Fruit fly (Drosophila melanogaster) whole organism, embryonic: Measurements from ENCODE around the gene mRpL15.
A peak's percentile ranks its signal among the peaks of the same experiment; 100 is the strongest.

ENCODE experiments used
- Aef1 ChIP-seq: fragments of 200-800 bp; sonication (Bioruptor generic); IDR thresholded peaks from 3 replicates; pipeline ENCODE4 v1.3.6; 2022; ENCODE audit warnings: missing biosample characterization, missing genetic modification characterization
- Atf6 ChIP-seq: fragments of 200-800 bp; sonication (Bioruptor generic); IDR thresholded peaks from 2 replicates; pipeline ENCODE4 v1.3.6; 2022; ENCODE audit warnings: missing biosample characterization, missing genetic modification characterization
- Bteb2 ChIP-seq: fragments of 200-800 bp; sonication (Bioruptor generic); optimal IDR thresholded peaks from 2 replicates; lab custom pipeline; 2016; ENCODE audit warnings: missing biosample characterization, missing genetic modification characterization
- CG10209 ChIP-seq: fragments of 200-800 bp; sonication (Bioruptor generic); optimal IDR thresholded peaks from 3 replicates; lab custom pipeline; 2017; ENCODE audit warnings: missing biosample characterization, mild to moderate bottlenecking, missing genetic modification characterization, missing genetic modification reagents
- CG1024 ChIP-seq: fragments of 200-800 bp; sonication (Bioruptor generic); IDR thresholded peaks from 2 replicates; pipeline ENCODE4 v1.3.6; 2022; ENCODE audit warnings: missing biosample characterization, missing genetic modification characterization
- CG10431 ChIP-seq: fragments of 200-800 bp; sonication (Bioruptor generic); optimal IDR thresholded peaks from 3 replicates; lab custom pipeline; 2018; ENCODE audit warnings: missing biosample characterization, mild to moderate bottlenecking, missing genetic modification characterization
- CG10565 ChIP-seq: fragments of 200-800 bp; sonication (Bioruptor generic); optimal IDR thresholded peaks from 3 replicates; lab custom pipeline; 2016; ENCODE audit warnings: missing biosample characterization, mild to moderate bottlenecking, missing genetic modification characterization
- CG13424 ChIP-seq: fragments of 200-800 bp; sonication (Bioruptor generic); optimal IDR thresholded peaks from 2 replicates; lab custom pipeline; 2019; ENCODE audit warnings: missing biosample characterization, mild to moderate bottlenecking, missing genetic modification characterization, moderate library complexity
- CG14441 ChIP-seq: fragments of 200-800 bp; sonication (Bioruptor generic); IDR thresholded peaks from 2 replicates; pipeline ENCODE4 v1.3.6; 2022; ENCODE audit warnings: missing biosample characterization, missing genetic modification characterization
- CG1529 ChIP-seq: fragments of 200-800 bp; sonication (Bioruptor generic); optimal IDR thresholded peaks from 3 replicates; lab custom pipeline; 2018; ENCODE audit warnings: missing biosample characterization, missing genetic modification characterization
- CG17912 ChIP-seq: fragments of 200-800 bp; sonication (Bioruptor generic); optimal IDR thresholded peaks from 2 replicates; lab custom pipeline; 2018; ENCODE audit warnings: missing biosample characterization, mild to moderate bottlenecking, missing genetic modification characterization
- CG2712 ChIP-seq: fragments of 200-800 bp; optimal IDR thresholded peaks from 3 replicates; lab custom pipeline; 2019; ENCODE audit warnings: missing biosample characterization, mild to moderate bottlenecking, missing genetic modification characterization, moderate library complexity
- CG30403 ChIP-seq: fragments of 200-800 bp; sonication (Bioruptor generic); optimal IDR thresholded peaks from 3 replicates; lab custom pipeline; 2016; ENCODE audit warnings: missing biosample characterization, missing genetic modification characterization
- CG31441 ChIP-seq: fragments of 200-800 bp; sonication (Bioruptor generic); IDR thresholded peaks from 2 replicates; pipeline ENCODE4 v1.3.6; 2022; ENCODE audit warnings: missing biosample characterization, missing genetic modification characterization
- CG3281 ChIP-seq: fragments of 200-800 bp; sonication (Bioruptor generic); optimal IDR thresholded peaks from 3 replicates; lab custom pipeline; 2017; ENCODE audit warnings: missing biosample characterization, mild to moderate bottlenecking, missing genetic modification characterization
- CG34224 ChIP-seq: fragments of 200-800 bp; sonication (Bioruptor generic); IDR thresholded peaks from 3 replicates; pipeline ENCODE4 v1.3.6; 2022; ENCODE audit warnings: missing biosample characterization, missing genetic modification characterization; ENCODE audit not compliant: partially characterized antibody
- CG42726 ChIP-seq: fragments of 200-800 bp; sonication (Bioruptor generic); IDR thresholded peaks from 2 replicates; pipeline ENCODE4 v1.3.6; 2022; ENCODE audit warnings: missing biosample characterization, missing genetic modification characterization; ENCODE audit not compliant: partially characterized antibody
- CG43689 ChIP-seq: fragments of 200-800 bp; sonication (Bioruptor generic); IDR thresholded peaks from 2 replicates; pipeline ENCODE4 v1.3.6; 2022; ENCODE audit warnings: missing biosample characterization, missing genetic modification characterization
- CG7357 ChIP-seq: fragments of 200-800 bp; sonication (Bioruptor generic); IDR thresholded peaks from 3 replicates; pipeline ENCODE4 v1.3.6; 2022; ENCODE audit warnings: missing biosample characterization, missing genetic modification characterization
- CG7839 ChIP-seq: fragments of 200-800 bp; sonication (Bioruptor generic); optimal IDR thresholded peaks from 3 replicates; lab custom pipeline; 2018; ENCODE audit warnings: missing biosample characterization, mild to moderate bottlenecking, missing genetic modification characterization, moderate library complexity
- CG8089 ChIP-seq: fragments of 200-800 bp; sonication (Bioruptor generic); optimal IDR thresholded peaks from 3 replicates; lab custom pipeline; 2016; ENCODE audit warnings: missing biosample characterization, missing genetic modification characterization
- CG8765 ChIP-seq: fragments of 200-800 bp; sonication (Bioruptor generic); IDR thresholded peaks from 2 replicates; pipeline ENCODE4 v1.3.6; 2022; ENCODE audit warnings: missing biosample characterization, missing genetic modification characterization
- CrebB ChIP-seq: fragments of 200-800 bp; sonication (Bioruptor generic); optimal IDR thresholded peaks from 3 replicates; lab custom pipeline; 2018; ENCODE audit warnings: missing biosample characterization, mild to moderate bottlenecking, missing genetic modification characterization
- E2f2 ChIP-seq: fragments of 200-800 bp; sonication (Bioruptor generic); IDR thresholded peaks from 2 replicates; pipeline ENCODE4 v1.3.6; 2022; ENCODE audit warnings: missing biosample characterization, missing genetic modification characterization
- Ets97D ChIP-seq: fragments of 200-800 bp; sonication (Bioruptor generic); optimal IDR thresholded peaks from 3 replicates; lab custom pipeline; 2016; ENCODE audit warnings: missing biosample characterization, missing genetic modification characterization
- Fer2 ChIP-seq: fragments of 200-800 bp; sonication (Bioruptor generic); optimal IDR thresholded peaks from 2 replicates; lab custom pipeline; 2018; ENCODE audit warnings: missing biosample characterization, mild to moderate bottlenecking, missing genetic modification characterization, moderate library complexity
- Hr3 ChIP-seq: fragments of 200-800 bp; sonication (Bioruptor generic); optimal IDR thresholded peaks from 3 replicates; lab custom pipeline; 2016; ENCODE audit warnings: missing biosample characterization, missing genetic modification characterization
- Hr51 ChIP-seq, 2 experiments: fragments of 200-800 bp; sonication (Bioruptor generic); optimal IDR thresholded peaks; 2 replicates in 1 of 2; 3 replicates in 1 of 2; lab custom pipeline; 2016 to 2018; ENCODE audit warnings: missing biosample characterization in 2 of 2, missing genetic modification characterization in 2 of 2, mild to moderate bottlenecking in 1 of 2, moderate library complexity in 1 of 2
- Hsf ChIP-seq: fragments of 200-800 bp; sonication (Bioruptor generic); optimal IDR thresholded peaks from 3 replicates; lab custom pipeline; 2016; ENCODE audit warnings: missing biosample characterization, missing genetic modification characterization
- Nf-YB ChIP-seq: fragments of 200-800 bp; sonication (Bioruptor generic); optimal IDR thresholded peaks from 3 replicates; lab custom pipeline; 2019; ENCODE audit warnings: missing biosample characterization, mild to moderate bottlenecking, missing genetic modification characterization, moderate library complexity
- Ravus ChIP-seq: fragments of 200-800 bp; sonication (Bioruptor generic); IDR thresholded peaks from 2 replicates; pipeline ENCODE4 v1.3.6; 2022; ENCODE audit warnings: missing biosample characterization, missing genetic modification characterization
- Vsx1 ChIP-seq: fragments of 200-800 bp; sonication (Bioruptor generic); optimal IDR thresholded peaks from 2 replicates; lab custom pipeline; 2017; ENCODE audit warnings: missing biosample characterization, mild to moderate bottlenecking, missing genetic modification characterization, missing genetic modification reagents
- ab ChIP-seq: fragments of 200-800 bp; sonication (Bioruptor generic); optimal IDR thresholded peaks from 2 replicates; lab custom pipeline; 2016; ENCODE audit warnings: missing biosample characterization, missing genetic modification characterization
- btn ChIP-seq: fragments of 200-800 bp; sonication (Bioruptor generic); optimal IDR thresholded peaks from 2 replicates; lab custom pipeline; 2016; ENCODE audit warnings: missing biosample characterization, missing genetic modification characterization
- chinmo ChIP-seq: fragments of 200-800 bp; sonication (Bioruptor generic); IDR thresholded peaks from 4 replicates; pipeline ENCODE4 v1.3.6; 2022; ENCODE audit warnings: missing biosample characterization, missing genetic modification characterization; ENCODE audit not compliant: partially characterized antibody
- dmrt99B ChIP-seq: fragments of 200-800 bp; sonication (Bioruptor generic); optimal IDR thresholded peaks from 2 replicates; lab custom pipeline; 2018; ENCODE audit warnings: missing biosample characterization, mild to moderate bottlenecking, missing genetic modification characterization, moderate library complexity
- lab ChIP-seq: fragments of 200-800 bp; sonication (Bioruptor generic); optimal IDR thresholded peaks from 3 replicates; lab custom pipeline; 2017; ENCODE audit warnings: missing biosample characterization, missing genetic modification characterization, mild to moderate bottlenecking, moderate library complexity, missing genetic modification reagents
- p53 ChIP-seq: fragments of 200-800 bp; sonication (Bioruptor generic); optimal IDR thresholded peaks from 2 replicates; lab custom pipeline; 2016; ENCODE audit warnings: missing biosample characterization, missing genetic modification characterization
- row ChIP-seq: fragments of 200-800 bp; sonication (Bioruptor generic); IDR thresholded peaks from 3 replicates; pipeline ENCODE4 v1.3.6; 2022; ENCODE audit warnings: missing biosample characterization, missing genetic modification characterization
- salm ChIP-seq: fragments of 200-800 bp; sonication (Bioruptor generic); optimal IDR thresholded peaks from 2 replicates; lab custom pipeline; 2018; ENCODE audit warnings: missing biosample characterization, mild to moderate bottlenecking, missing genetic modification characterization
- schlank ChIP-seq: fragments of 200-800 bp; sonication (Bioruptor generic); optimal IDR thresholded peaks from 2 replicates; lab custom pipeline; 2018; ENCODE audit warnings: missing biosample characterization, mild to moderate bottlenecking, missing genetic modification characterization
- shn ChIP-seq: fragments of 200-800 bp; sonication (Bioruptor generic); optimal IDR thresholded peaks from 3 replicates; lab custom pipeline; 2016; ENCODE audit warnings: missing biosample characterization, missing genetic modification characterization
- sima ChIP-seq: fragments of 200-800 bp; sonication (Bioruptor generic); optimal IDR thresholded peaks from 2 replicates; lab custom pipeline; 2016; ENCODE audit warnings: missing biosample characterization, missing genetic modification characterization
- ssp ChIP-seq: fragments of 200-800 bp; sonication (Bioruptor generic); IDR thresholded peaks from 2 replicates; pipeline ENCODE4 v1.3.6; 2022; ENCODE audit warnings: missing biosample characterization, missing genetic modification characterization
- tap ChIP-seq: fragments of 200-800 bp; optimal IDR thresholded peaks from 3 replicates; lab custom pipeline; 2019; ENCODE audit warnings: missing biosample characterization, mild to moderate bottlenecking, missing genetic modification characterization, moderate library complexity
- tll ChIP-seq, 2 experiments: fragments of 200-800 bp in 1 of 2; fragments of >200 bp in 1 of 2; sonication (Bioruptor generic) in 1 of 2; optimal IDR thresholded peaks; 2 replicates each; lab custom pipeline; 2017 to 2019; ENCODE audit warnings: missing biosample characterization in 2 of 2, missing genetic modification characterization in 2 of 2, mild to moderate bottlenecking in 1 of 2, moderate library complexity in 1 of 2
- ttk ChIP-seq: fragments of 200-800 bp; sonication (Bioruptor generic); IDR thresholded peaks from 2 replicates; pipeline ENCODE4 v2.1.2; 2022; ENCODE audit warnings: missing biosample characterization, missing genetic modification characterization
- vfl ChIP-seq: fragments of 200-800 bp; sonication (Bioruptor generic); optimal IDR thresholded peaks from 2 replicates; lab custom pipeline; 2016; ENCODE audit warnings: missing biosample characterization, missing genetic modification characterization
- wek ChIP-seq: fragments of 200-800 bp; sonication (Bioruptor generic); optimal IDR thresholded peaks from 3 replicates; lab custom pipeline; 2018; ENCODE audit warnings: missing biosample characterization, mild to moderate bottlenecking, missing genetic modification characterization, moderate library complexity

mRpL15 gene

DNA sequence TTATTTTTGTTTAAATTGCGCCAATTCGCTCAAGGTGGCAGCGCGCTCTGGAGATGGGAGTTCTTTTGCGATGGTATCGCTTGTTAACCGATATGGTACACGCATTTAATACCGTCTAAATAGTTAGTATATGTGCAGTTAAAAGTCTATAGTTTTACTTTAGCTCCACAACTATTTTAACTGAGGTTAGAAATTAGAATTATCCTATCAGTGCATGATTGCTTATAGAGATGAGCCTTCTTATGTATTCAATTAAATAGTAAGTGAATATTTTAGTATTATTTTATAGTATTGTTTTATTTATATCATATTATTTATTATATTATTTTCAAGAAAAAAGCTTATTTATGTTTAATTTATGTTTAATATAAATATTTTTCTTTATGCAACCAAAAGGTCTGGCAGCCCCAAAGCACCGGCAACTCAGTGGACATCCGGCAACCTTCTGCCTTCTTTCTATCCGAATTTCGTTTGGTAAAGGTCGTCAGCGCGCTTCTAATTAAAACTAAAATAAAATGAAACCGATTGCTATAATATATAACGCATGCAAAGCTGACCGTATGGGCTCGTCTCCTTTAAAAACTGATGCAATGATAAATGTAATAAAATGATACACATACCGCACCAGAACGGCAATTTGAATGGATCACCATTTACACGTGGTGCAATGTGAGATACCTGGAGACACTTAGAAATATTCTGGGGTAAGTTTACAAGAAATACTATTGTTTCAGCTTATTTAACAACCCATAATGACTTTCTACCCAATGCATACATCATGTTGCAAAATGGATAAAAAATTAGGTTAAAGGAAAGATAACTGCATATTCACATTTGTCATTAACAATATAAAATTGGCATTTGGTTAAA lies 17.0 kb upstream of the mRpL15 start, which contains the start of gene CG5199 (continued):
- TF ChIP-seq p53 (GFP tag; lab: Kevin White, UChicago) = no peak
- peak; percentile 74 for TF ChIP-seq CG10209 (GFP tag; lab: Kevin White, UChicago)
- no peak for TF ChIP-seq CrebB (tag; lab: Kevin White, UChicago)
- TF ChIP-seq Nf-YB = peak; percentile 50
- no peak for TF ChIP-seq tll (GFP tag; optimal IDR thresholded peaks at IDR 0.05; lab: Kevin White, UChicago)
- peak; percentile 50 for TF ChIP-seq dmrt99B (tag; lab: Kevin White, UChicago)
- TF ChIP-seq wek (GFP tag; lab: Kevin White, UChicago) = no peak
- TF ChIP-seq ab (GFP tag; lab: Kevin White, UChicago) = no peak
- TF ChIP-seq chinmo (GFP tag; lab: Robert Waterston, UW) = no peak
- TF ChIP-seq ssp (GFP tag; lab: Robert Waterston, UW) = peak; percentile 53; the same call in 1 of the 2 replicates
- no peak for TF ChIP-seq Bteb2 (GFP tag; lab: Kevin White, UChicago)
- TF ChIP-seq E2f2 (GFP tag; lab: Robert Waterston, UW) = peak; percentile 62
- TF ChIP-seq CG10565 = no peak
- peak; percentile 58 for TF ChIP-seq CG7839 (tag; lab: Kevin White, UChicago)
- peak; percentile 0 to 65 for TF ChIP-seq Hr51 (GFP tag; optimal IDR thresholded peaks at IDR 0.05; lab: Kevin White, UChicago)
- TF ChIP-seq CG3281 (GFP tag; lab: Kevin White, UChicago) = peak; percentile 75
- peak; percentile 85 for TF ChIP-seq CG2712 (tag; lab: Kevin White, UChicago)
- no peak for TF ChIP-seq CG8765 (GFP tag; lab: Robert Waterston, UW)
- no peak for TF ChIP-seq CG7357 (GFP tag; lab: Robert Waterston, UW)
- TF ChIP-seq CG34224 (GFP tag; lab: Robert Waterston, UW) = peak; percentile 74
- TF ChIP-seq Fer2 = peak; percentile 29
- no peak for TF ChIP-seq btn
- TF ChIP-seq CG43689 = no peak
- TF ChIP-seq CG13424 (tag; lab: Kevin White, UChicago) = peak; percentile 76
- peak; percentile 79 for TF ChIP-seq CG31441
- TF ChIP-seq schlank (tag; lab: Kevin White, UChicago) = no peak
- no peak for TF ChIP-seq CG1529 (GFP tag; lab: Kevin White, UChicago)
- TF ChIP-seq row (GFP tag; lab: Robert Waterston, UW) = peak; percentile 80
- no peak for TF ChIP-seq CG8089
- TF ChIP-seq Ets97D (GFP tag; lab: Kevin White, UChicago) = peak; percentile 40
- peak; percentile 22 for TF ChIP-seq shn (GFP tag; lab: Kevin White, UChicago)
- TF ChIP-seq CG42726 (GFP tag; lab: Robert Waterston, UW) = peak; percentile 86
- peak; percentile 23 for TF ChIP-seq Vsx1 (GFP tag; lab: Kevin White, UChicago)
- TF ChIP-seq Ravus (GFP tag; lab: Robert Waterston, UW) = peak; percentile 5; the same call in 1 of the 2 replicates
- TF ChIP-seq CG17912 (GFP tag; lab: Kevin White, UChicago) = no peak
- TF ChIP-seq CG14441 = peak; percentile 68
- TF ChIP-seq lab (GFP tag; lab: Kevin White, UChicago) = peak; percentile 77
- no peak for TF ChIP-seq Atf6 (GFP tag; lab: Robert Waterston, UW)
- no peak; the same call in 1 of the 3 replicates for TF ChIP-seq Aef1 (GFP tag; lab: Robert Waterston, UW)
- TF ChIP-seq vfl (GFP tag; lab: Kevin White, UChicago) = no peak
- TF ChIP-seq ttk (GFP tag; lab: Robert Waterston, UW) = peak; percentile 59; the same call in 1 of the 2 replicates
- no peak for TF ChIP-seq sima (GFP tag; lab: Kevin White, UChicago)
- TF ChIP-seq salm (tag; lab: Kevin White, UChicago) = no peak
- no peak for TF ChIP-seq CG10431 (GFP tag; lab: Kevin White, UChicago)
- TF ChIP-seq CG1024 (GFP tag; lab: Robert Waterston, UW) = no peak
- peak; percentile 79 for TF ChIP-seq Hr3 (GFP tag; lab: Kevin White, UChicago)
- TF ChIP-seq CG30403 (GFP tag; lab: Kevin White, UChicago) = peak; percentile 83
- peak; percentile 13 for TF ChIP-seq Hsf (GFP tag; lab: Kevin White, UChicago)
- TF ChIP-seq tap (tag; lab: Kevin White, UChicago) = peak; percentile 45
